Worm (Caenorhabditis elegans): ENCODE data around the gene F53H1.4.

The F53H1.4 gene

DNA sequence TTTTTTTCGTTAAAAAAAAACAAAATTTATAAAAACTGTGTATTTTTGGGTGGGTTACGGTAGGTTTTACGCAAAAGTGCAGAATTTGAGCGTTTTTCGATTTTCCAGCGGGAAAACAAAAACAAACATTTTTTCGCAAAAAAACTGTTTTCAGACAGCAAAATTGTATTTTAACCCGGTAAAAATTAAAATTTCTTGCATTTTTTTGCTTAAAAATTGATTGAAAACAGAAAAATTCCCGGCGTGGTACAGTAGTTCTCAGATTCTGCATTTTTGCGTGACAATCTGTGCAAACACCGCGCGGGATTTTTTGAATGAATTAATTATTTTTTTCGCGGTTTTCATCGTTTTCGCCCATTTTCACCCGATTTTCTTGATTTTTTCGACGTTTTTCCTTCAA is 32.9 kb upstream of the F53H1.4 start:
- no peak for TF ChIP-seq mel-28 (tag; optimal IDR thresholded peaks at IDR 0.05; ENCODE audit: borderline replicate concordance)
- TF ChIP-seq ceh-79 (tag; optimal IDR thresholded peaks at IDR 0.05): no peak
- TF ChIP-seq ztf-28 (GFP tag; IDR thresholded peaks at IDR 0.05): no peak
- peak; percentile 83 for TF ChIP-seq B0019.2 (GFP tag; conservative IDR thresholded peaks at IDR 0.05)
- peak; percentile 54 for TF ChIP-seq dpl-1 (GFP tag; optimal IDR thresholded peaks at IDR 0.05)
- no peak for TF ChIP-seq sea-2 (GFP tag; IDR thresholded peaks at IDR 0.05)
- TF ChIP-seq lin-54 (GFP tag; optimal IDR thresholded peaks at IDR 0.05): peak; percentile 59
- TF ChIP-seq xnd-1 (tag; optimal IDR thresholded peaks at IDR 0.05): peak; percentile 75
- peak; percentile 25; the same call in 1 of the 2 replicates for TF ChIP-seq mcd-1 (GFP tag; IDR thresholded peaks at IDR 0.05)
- TF ChIP-seq madf-8 (GFP tag; conservative IDR thresholded peaks at IDR 0.05): peak; percentile 81
- TF ChIP-seq F57C9.4 (tag; optimal IDR thresholded peaks at IDR 0.05): no peak
- peak; percentile 55 for TF ChIP-seq unc-130 (GFP tag; optimal IDR thresholded peaks at IDR 0.05)
- TF ChIP-seq let-526 (GFP tag; IDR thresholded peaks at IDR 0.05): no peak
- peak; percentile 78 for TF ChIP-seq ceh-91 (GFP tag; IDR thresholded peaks at IDR 0.05)
- TF ChIP-seq snpc-3.4 (tag; optimal IDR thresholded peaks at IDR 0.05): no peak
- no peak for TF ChIP-seq unc-62 (GFP tag; optimal IDR thresholded peaks at IDR 0.05)
- no peak for TF ChIP-seq ztf-25 (GFP tag; IDR thresholded peaks at IDR 0.05)
- no peak for TF ChIP-seq rpc-1 (optimal IDR thresholded peaks at IDR 0.05)
- no peak for TF ChIP-seq rpc-1 (tag; optimal IDR thresholded peaks at IDR 0.05)
- TF ChIP-seq hlh-26 (GFP tag; conservative IDR thresholded peaks at IDR 0.05): no peak
- peak; percentile 73 for TF ChIP-seq D2030.7 (GFP tag; IDR thresholded peaks at IDR 0.05)
- peak; percentile 25; the same call in 1 of the 2 replicates for TF ChIP-seq dox-1 (GFP tag; IDR thresholded peaks at IDR 0.05)
- TF ChIP-seq tbp1 (GFP tag; optimal IDR thresholded peaks at IDR 0.05): peak; percentile 33
- no peak for TF ChIP-seq lsy-27 (tag; optimal IDR thresholded peaks at IDR 0.05; ENCODE audit: borderline replicate concordance, insufficient read depth)
- peak; percentile 47 for TF ChIP-seq athp-1 (tag; optimal IDR thresholded peaks at IDR 0.05)
- TF ChIP-seq attf-5 (GFP tag; optimal IDR thresholded peaks at IDR 0.05): no peak
- TF ChIP-seq cebp-2 (GFP tag; IDR thresholded peaks at IDR 0.05): no peak
- no peak for TF ChIP-seq ztf-6 (GFP tag; IDR thresholded peaks at IDR 0.05)
- peak; percentile 24 for TF ChIP-seq snpc-1.3 (tag; optimal IDR thresholded peaks at IDR 0.05; ENCODE audit: insufficient read depth)
- no peak for TF ChIP-seq ztf-3 (GFP tag; optimal IDR thresholded peaks at IDR 0.05)
- TF ChIP-seq Y79H2A.3 (GFP tag; conservative IDR thresholded peaks at IDR 0.05): no peak
- TF ChIP-seq hsf-1 (GFP tag; IDR thresholded peaks at IDR 0.05): peak; percentile 22; the same call in 1 of the 2 replicates
- peak; percentile 66 for TF ChIP-seq F33H1.4 (GFP tag; IDR thresholded peaks at IDR 0.05)
- no peak for TF ChIP-seq die-1 (tag; optimal IDR thresholded peaks at IDR 0.05)
- no peak for TF ChIP-seq nhr-120 (GFP tag; IDR thresholded peaks at IDR 0.05)
- peak; percentile 91 for TF ChIP-seq lsl-1 (GFP tag; optimal IDR thresholded peaks at IDR 0.05)
- 0 out of 2 replicates have a peak, but pooled peaks have one; percentile 26 for TF ChIP-seq pbrm-1 (GFP tag; IDR thresholded peaks at IDR 0.05)
- TF ChIP-seq T26A5.8 (tag; optimal IDR thresholded peaks at IDR 0.05): no peak
- peak; percentile 90 for TF ChIP-seq madf-6 (GFP tag; IDR thresholded peaks at IDR 0.05)
- peak; percentile 87 for TF ChIP-seq efl-1 (GFP tag; optimal IDR thresholded peaks at IDR 0.05)
- TF ChIP-seq tlf-1 (GFP tag; optimal IDR thresholded peaks at IDR 0.05): peak; percentile 53

DNA sequence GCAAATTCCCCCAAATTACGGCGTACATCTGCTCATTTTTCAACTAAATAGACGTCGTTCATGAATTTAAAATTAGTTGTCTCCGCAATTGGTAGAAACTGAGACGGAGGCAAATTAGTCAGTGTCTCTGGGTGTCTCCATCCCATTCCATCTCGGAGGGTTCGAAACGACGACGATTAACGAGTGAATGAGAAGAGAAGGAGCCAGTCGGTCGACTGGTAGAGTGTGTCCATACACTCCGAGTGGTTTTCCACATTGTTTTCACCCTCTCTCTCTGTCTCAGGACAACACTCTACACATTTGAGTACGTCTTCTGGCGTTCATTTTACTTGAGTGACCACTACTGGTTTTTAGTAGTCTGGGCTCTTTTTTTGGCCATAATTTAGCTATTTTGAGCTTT is 31.0 kb upstream of the F53H1.4 start:
- no peak for TF ChIP-seq egl-44 (GFP tag; IDR thresholded peaks at IDR 0.05)
- no peak for TF ChIP-seq let-526 (GFP tag; IDR thresholded peaks at IDR 0.05)
- no peak for TF ChIP-seq athp-1 (tag; optimal IDR thresholded peaks at IDR 0.05)
- no peak for TF ChIP-seq xnd-1 (tag; optimal IDR thresholded peaks at IDR 0.05)
- TF ChIP-seq ceh-27 (GFP tag; optimal IDR thresholded peaks at IDR 0.05): no peak
- no peak for TF ChIP-seq aptf-2 (GFP tag; conservative IDR thresholded peaks at IDR 0.05)

Data from whole organism, young adult.